Worm (Caenorhabditis elegans) whole organism, young adult: ENCODE measurements around the gene trmt-10C.2.

ENCODE experiments used
- F39B2.1 ChIP-seq: fragments of 200-800 bp; sonication (Bioruptor generic); IDR thresholded peaks from 2 replicates; pipeline ENCODE4 v1.3.6; 2022; ENCODE audit warnings: missing genetic modification reagents, missing genetic modification characterization, missing compliant biosample characterization
- ZK185.1 ChIP-seq: sonication (generic microtip); optimal IDR thresholded peaks from 2 replicates; lab custom pipeline; 2016; ENCODE audit warnings: mild to moderate bottlenecking, missing genetic modification characterization, missing compliant biosample characterization; ENCODE audit not compliant: poor library complexity, severe bottlenecking
- ama-1 ChIP-seq, 3 experiments: fragments of 150-350 bp in 1 of 3; sonication (generic microtip) in 2 of 3; optimal IDR thresholded peaks; 2 replicates each; lab custom pipeline; 2014 to 2018; ENCODE audit warnings: missing biosample characterization in 2 of 3, missing genetic modification characterization in 2 of 3, missing genetic modification reagents in 2 of 3
- bed-1 ChIP-seq: fragments of 200-800 bp; sonication (Bioruptor generic); IDR thresholded peaks from 2 replicates; pipeline ENCODE4 v1.3.6; 2022; ENCODE audit warnings: missing genetic modification reagents, missing genetic modification characterization, missing compliant biosample characterization
- hlh-26 ChIP-seq: fragments of 200-800 bp; sonication (Bioruptor generic); conservative IDR thresholded peaks from 2 replicates; pipeline ENCODE4 v1.3.6; 2022; ENCODE audit warnings: missing genetic modification reagents, missing genetic modification characterization, missing compliant biosample characterization
- tlf-1 ChIP-seq: fragments of 200-800 bp; sonication (Bioruptor generic); optimal IDR thresholded peaks from 2 replicates; lab custom pipeline; 2018; ENCODE audit warnings: mild to moderate bottlenecking, missing genetic modification characterization, missing compliant biosample characterization
- zfh-2 ChIP-seq: fragments of 200-800 bp; sonication (Bioruptor generic); conservative IDR thresholded peaks from 2 replicates; pipeline ENCODE4 v1.3.6; 2022; ENCODE audit warnings: missing genetic modification reagents, missing genetic modification characterization, missing compliant biosample characterization

DNA sequence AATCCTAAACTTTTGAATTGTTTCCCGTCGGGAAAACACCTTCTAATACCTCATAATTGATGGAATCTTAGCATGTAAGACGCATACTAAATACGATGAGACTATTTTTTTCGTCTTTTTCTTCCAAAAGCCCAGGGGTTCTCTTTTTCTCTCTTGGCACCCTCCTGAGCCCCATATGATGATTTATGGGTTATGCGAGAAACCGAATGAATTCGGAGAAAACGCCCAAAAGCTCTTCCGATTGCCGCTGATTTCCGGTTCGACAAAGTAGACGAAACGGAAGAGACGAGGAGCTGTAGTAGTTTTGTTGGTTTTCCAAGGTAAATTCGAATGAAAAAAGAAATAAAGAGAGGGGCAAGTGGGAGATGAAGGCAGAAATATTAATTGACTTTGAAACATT is 34.6 kb upstream of the trmt-10C.2 start:
- TF ChIP-seq ama-1 (optimal IDR thresholded peaks at IDR 0.05; lab: Kevin White, UChicago) (no peak), ama-1 (GFP tag; optimal IDR thresholded peaks at IDR 0.05; lab: Kevin White, UChicago) (no peak), F39B2.1 (GFP tag; lab: Robert Waterston, UW) (no peak), zfh-2 (GFP tag; lab: Robert Waterston, UW) (no peak), tlf-1 (GFP tag; lab: Kevin White, UChicago) (no peak), bed-1 (GFP tag; lab: Robert Waterston, UW) (no peak), hlh-26 (GFP tag; lab: Robert Waterston, UW) (no peak), ZK185.1 (tag; lab: Kevin White, UChicago) (no peak)
